Worm (Caenorhabditis elegans) whole organism, dauer: Measurements from ENCODE around the gene B0546.5.
"Not testable (repeated sequence)": the region's sequence is repeated elsewhere in the genome, so short reads cannot be mapped to it uniquely, and the experiment has no call there.

Experiments
- unc-62 ChIP-seq: sonication (generic microtip); optimal IDR thresholded peaks from 2 replicates; lab custom pipeline; 2017; ENCODE audit warnings: missing biosample characterization, missing genetic modification reagents, missing genetic modification characterization

The B0546.5 gene

DNA sequence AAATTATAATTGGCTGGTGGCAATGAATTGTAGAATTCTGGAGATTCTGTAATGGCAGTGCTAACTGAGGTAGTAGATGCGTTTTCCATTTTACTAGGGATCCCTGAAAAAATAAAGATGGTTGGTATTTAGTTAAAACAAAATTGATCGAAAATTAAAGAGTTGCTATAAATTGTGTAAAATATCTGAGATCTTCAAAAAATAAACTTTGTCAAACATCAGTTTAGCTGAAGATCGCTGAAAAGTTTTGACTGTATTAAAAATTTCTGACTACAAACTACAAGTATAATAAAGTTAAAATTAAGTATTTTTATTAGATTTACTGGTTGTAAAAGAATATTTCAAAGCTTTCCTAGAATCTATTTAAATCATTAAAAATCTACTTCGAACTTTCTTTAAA lies at the start of gene B0546.5:
Gene B0546.5 (minus strand): TSS at position 101 of the 400 bp plus-strand sequence.
- not testable (repeated sequence) for TF ChIP-seq unc-62

DNA sequence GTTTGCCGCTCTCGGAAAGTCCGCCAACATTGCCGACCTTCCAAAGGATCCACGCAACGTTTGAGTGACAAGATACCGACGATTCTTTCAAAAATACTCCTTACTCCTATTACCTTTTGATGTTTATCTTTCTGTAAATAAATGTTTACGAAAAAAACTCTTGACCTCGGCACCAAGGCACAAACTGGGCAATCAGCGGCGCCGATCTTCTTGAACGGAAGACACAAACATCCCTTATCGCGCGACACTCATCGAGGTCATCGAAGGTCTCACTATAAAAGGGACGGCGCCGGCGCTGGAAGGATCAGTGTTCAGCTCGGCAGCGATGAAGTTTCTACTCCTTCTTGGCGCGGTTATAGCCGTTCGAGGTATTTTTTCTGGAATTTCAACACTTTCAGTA lies 49.5 kb upstream of the B0546.5 start, which contains the start of gene grd-3:
Gene grd-3 (plus strand): TSS at position 302 of the 400 bp plus-strand sequence.
- no peak for TF ChIP-seq unc-62

DNA sequence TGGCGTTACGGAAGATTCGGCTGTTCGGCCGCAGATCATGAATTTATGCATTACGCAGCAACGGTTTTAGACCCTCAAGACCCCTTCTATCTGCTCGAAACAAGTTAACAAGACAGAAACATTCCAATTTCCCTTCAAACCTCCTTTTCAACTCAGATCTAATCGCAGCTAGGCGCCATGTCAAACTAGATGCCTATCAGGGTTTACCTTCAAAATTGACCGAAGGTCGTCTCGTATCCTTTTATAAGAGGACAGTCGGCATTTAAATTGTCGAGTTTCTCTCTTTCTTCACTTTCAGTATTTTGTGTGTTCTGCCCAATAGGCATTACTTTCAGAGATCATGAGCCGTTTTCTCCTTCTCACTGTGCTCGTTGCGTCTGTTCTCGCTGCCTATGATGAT lies 48.1 kb upstream of the B0546.5 start, which contains the start of gene grd-13:
Gene grd-13 (plus strand): TSS at position 291 of the 400 bp plus-strand sequence.
- no peak for TF ChIP-seq unc-62

DNA sequence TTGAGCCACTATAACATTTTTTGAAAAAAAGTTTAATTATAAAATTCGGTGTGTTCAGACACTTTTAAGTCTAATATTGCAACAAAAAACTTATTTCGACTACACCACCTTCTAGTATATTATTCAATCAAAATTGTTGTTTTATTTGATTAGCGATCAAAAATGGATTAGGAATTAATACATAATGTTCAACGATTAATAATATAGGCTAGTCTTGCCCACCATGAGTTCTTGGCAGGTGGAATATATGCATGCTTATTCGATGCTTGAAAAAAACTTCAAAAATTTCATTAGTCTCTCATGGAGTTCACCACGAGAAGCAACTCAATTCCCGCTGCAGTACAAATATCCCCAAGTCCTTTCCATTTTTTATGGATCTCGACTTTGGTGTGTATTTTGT lies 46.1 kb upstream of the B0546.5 start, which contains the start of gene srz-32:
Gene srz-32 (plus strand): TSS at position 301 of the 400 bp plus-strand sequence.
- TF ChIP-seq unc-62: no peak

DNA sequence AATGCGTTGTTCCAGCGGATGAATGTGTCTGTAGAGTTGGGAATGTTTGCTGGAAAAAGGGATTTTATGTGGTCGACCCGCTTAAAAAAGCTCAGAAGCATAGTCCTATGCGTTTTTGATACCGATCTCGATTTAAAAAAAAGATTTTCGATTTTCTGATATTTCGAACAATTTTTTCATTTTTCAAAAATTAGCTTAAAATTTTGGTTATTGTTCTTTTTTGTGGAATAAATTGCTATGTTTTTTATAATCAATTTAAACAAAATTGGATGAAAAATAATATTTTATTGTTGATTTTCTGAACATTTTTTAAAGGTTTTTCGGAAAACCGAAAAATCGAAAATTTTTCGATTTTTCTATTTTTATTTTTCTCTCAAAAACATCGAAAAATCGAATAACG lies 43.5 kb upstream of the B0546.5 start, which contains the start of gene C04C3.7:
Gene C04C3.7 (minus strand): TSS at position 101 of the 400 bp plus-strand sequence.
- not testable (repeated sequence) for TF ChIP-seq unc-62

DNA sequence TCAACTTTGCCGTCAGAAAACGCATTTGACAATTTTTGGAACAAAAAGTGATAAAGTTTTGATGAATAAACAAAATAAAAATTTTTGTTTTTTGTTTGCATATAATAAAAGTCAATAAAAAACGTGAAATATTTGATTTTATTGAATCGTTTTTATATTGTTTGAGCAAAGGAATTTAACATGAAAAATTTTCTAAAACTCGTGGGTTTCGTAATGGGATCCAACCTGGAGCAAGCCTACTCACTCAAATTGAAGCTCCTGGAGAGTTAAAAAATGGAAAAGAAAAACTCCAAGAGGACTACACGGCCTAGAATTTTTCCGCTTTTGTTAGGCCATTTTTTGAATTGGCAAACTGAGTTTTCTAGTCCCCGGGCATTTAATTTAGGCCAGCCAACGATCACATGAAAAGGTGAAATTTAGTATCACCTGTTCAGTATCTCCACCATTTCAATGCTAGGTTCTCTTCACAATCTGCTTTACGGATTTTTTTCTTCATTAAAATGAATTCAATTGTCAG lies 38.6 kb upstream of the B0546.5 start, which contains the start of the genes C04C3.9 and srz-60:
Gene C04C3.9 (minus strand): TSS at position 101 of the 517 bp plus-strand sequence.
Gene srz-60 (plus strand): TSS at position 467 of the 517 bp plus-strand sequence.
- no peak for TF ChIP-seq unc-62

DNA sequence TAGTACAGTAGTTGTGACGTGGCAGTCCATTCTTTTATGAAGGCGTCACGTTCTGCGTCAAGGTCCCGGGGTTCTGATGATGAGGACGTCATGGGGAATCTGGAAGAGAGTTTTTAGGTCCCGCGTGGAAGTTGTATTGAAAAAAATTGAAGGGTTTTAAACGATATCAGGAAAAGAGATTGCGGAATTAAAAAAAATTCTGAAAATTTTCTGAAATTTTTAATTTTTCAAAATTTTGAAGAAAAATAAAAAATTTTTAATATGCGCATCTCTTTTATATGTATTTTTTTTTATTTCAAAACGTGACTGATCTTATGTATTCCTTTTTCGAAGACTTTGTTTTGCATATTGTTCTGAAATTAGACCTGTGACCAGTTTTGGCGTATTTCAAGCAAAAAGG lies 32.6 kb upstream of the B0546.5 start, which contains the start of gene C04C3.6:
Gene C04C3.6 (minus strand): TSS at position 101 of the 400 bp plus-strand sequence.
- TF ChIP-seq unc-62: no peak

DNA sequence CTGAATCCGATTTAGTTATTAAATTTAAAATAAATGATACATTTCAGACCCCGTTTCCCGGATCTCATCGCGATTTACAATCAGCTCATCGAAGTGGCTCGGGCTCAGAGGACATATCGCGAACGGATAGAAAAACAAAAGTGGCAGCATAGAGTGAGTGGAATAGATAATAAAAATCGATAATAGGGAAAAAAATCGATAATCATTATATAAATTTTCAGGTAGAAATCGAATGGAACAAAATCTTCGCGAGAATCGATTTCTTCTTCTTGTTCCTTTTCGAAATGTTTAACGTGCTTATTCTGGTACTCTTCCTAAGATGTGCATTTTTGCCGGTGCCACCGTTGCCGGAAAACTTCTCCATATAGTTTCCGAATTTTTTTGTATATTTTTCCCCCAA lies 28.8 kb upstream of the B0546.5 start:
- no peak for TF ChIP-seq unc-62

DNA sequence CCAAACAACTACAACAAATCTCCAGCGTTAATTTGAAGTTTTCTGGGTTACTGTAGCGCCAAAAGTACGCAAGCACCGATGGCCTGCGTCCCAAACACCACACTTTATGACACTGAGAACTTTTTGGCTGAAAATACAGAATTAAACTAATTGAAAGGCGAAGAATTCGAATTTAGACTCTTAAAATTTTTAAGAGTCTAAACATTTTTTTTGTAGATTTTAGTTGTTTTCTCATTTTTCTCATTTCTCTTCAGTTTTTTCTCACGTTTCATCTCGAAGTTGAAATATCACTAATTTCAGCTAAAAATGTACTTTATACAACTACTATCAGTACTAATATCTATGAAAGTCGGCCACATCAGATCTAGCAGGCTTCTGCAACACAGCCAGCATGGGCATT lies 25.5 kb upstream of the B0546.5 start, which contains the start of gene lgc-9:
Gene lgc-9 (plus strand): TSS at position 301 of the 400 bp plus-strand sequence.
- TF ChIP-seq unc-62: no peak

DNA sequence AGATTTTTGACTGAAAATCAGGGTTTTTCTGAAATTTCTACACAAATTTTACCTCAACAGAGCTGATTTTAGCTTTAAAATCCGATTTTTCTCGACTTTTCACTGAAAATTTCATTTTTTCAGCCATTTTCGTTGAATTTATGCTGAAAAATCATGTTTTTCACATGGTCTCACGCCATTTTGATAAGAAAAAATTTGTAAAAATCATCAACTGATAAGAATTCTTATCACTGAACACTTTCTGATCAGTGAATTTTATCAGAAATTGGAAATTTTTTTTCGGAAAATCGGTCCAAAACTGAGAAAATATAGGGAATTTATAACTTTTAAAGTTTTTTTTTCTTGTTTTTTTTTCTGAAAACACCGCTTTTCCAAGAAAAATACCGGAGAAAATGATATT lies 11.0 kb upstream of the B0546.5 start:
- no peak for TF ChIP-seq unc-62

DNA sequence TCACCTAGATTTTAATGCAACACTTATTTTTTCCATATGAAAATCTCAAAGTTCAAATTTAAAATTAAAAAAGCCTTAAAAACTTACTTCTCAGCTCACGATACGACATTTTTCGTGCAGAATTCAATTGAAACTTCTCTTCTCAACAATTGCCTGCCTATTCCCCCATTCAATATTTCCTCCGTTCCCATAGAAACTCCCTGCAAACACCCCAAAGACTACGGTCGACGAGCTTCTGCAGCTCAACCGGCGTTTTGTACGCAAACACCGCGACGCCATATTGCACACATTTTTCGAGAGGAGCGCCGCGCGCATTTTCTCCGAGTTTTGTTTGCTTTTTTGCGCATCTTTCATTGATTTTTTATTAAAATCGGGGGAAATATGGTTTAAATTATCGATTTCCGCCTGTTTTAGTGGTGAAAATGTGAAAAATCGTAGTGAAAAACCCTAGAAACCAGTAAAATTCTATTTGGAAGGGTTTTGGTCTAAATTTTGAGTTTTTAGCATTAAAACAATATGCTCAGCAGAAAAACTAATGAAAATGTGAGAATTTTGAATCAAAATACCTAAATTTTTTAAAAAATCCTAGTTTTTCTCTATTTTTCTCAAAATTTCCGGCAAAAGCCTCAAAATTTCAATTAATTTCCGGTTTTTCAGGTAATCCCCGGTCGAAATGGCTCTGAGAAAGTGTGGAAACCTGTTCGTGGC lies 9.3 kb upstream of the B0546.5 start, which contains the start of the genes dyf-3 and pdhb-1:
Gene dyf-3 (minus strand): TSS at position 217 of the 708 bp plus-strand sequence.
Gene pdhb-1 (plus strand): TSS at position 658 of the 708 bp plus-strand sequence.
- no peak for TF ChIP-seq unc-62

DNA sequence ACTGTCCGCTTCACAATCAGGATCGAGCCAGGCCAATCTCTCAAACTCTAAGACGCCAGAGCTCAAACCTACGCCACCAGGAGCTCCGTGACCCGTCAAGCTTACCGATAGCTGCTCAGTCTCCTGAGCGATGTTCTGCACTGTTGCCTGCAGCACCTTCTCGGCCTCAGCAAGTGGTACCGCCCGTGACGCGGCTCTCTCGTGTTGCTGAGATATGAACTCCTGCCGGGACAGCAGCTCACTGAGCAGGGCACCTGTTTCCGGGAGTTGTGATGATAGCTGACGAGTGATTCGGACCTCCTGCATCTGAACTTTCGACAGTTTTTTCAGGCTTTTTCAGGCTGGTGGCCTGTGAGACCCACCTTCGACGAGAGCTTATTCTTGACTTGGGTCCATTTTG lies 8.2 kb upstream of the B0546.5 start:
- no peak for TF ChIP-seq unc-62

DNA sequence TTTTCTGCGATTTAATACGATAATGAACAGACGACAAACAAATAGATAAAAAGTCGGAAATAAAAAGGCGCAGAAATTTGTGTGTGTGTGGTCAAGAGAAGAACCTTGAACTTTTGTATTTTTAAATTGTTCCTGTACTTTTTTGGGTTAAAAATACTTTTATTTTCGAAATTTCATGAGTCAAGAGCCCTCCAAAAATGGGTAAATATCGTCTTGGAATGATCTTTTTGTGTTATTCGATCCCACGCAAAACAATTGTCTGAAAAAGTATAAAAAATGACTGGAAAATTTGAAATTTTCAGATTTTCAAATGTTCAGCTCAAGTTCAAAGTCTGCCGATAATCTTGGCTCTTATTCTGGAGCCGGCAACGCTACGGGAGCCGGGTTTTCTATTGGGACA lies 5.7 kb upstream of the B0546.5 start, which contains the start of gene C04C3.14:
Gene C04C3.14 (plus strand): TSS at position 301 of the 400 bp plus-strand sequence.
- TF ChIP-seq unc-62: no peak

DNA sequence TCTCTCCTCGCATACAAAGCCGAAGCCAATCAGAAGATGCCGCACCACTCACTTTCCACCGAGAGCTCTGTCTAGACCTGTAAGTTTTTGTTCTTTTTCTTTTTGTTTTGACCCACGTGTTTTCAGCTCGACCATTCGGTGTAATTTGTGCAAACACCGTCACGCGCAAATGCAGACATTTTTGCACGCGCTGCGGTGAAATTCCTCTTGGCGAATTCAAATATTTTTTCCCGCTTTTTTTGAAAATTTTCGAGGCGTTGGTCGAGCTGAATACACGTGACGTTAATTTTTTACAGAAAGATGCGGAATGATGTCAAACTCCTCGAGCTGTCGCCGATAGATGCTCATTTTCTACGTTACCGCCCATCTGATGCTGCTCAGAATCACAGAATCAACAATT lies 4.2 kb upstream of the B0546.5 start, which contains the start of gene C04C3.4:
Gene C04C3.4 (plus strand): TSS at position 301 of the 400 bp plus-strand sequence.
- not testable (repeated sequence) for TF ChIP-seq unc-62

DNA sequence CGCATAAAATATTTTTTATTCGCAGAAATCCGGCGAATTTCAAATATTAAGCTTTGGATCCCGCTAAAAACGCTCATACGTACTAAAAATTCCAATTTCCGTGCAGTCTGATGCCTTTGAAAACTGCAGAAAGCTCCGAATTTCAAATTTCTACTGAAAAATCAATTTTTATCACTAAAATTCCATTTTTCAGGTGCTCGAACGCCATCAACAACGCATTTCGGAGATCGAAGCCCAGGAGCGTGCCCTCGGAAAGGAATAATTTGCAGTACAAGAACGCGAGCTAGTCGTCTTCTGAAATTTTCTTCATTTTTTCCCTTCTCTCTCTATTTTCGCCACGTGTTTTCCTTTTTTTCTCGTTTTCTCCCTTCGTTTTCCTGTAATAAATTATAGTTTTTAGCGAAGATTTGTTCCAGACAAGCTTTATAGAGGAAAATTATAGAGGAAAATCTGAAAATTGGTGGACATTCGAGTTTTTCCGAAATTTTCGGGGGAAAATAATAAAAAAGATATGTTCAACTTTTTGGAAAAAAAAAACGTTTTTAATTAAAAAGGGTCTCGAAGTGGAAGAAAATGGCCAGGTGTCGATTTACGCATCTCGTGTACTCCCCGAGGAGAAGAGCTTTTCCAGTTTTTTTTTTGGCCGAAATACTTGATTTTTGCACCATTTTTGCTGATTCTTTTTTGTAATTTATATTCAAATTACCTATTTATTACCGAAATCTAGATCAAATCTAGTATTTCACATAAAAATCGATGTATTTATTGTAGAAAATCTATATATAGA lies 3.2 kb downstream of the B0546.5 start:
- TF ChIP-seq unc-62: no peak
